Fruit fly (Drosophila melanogaster) S2 (cell line): Measurements from ENCODE around the gene CG13074.

Experiments
- CG8478 ChIP-seq: fragments of >200 bp; optimal IDR thresholded peaks from 2 replicates; lab custom pipeline; 2018
- CTCF ChIP-seq, 2 experiments: fragments of >200 bp; optimal IDR thresholded peaks; 2 replicates each; lab custom pipeline; 2018

DNA sequence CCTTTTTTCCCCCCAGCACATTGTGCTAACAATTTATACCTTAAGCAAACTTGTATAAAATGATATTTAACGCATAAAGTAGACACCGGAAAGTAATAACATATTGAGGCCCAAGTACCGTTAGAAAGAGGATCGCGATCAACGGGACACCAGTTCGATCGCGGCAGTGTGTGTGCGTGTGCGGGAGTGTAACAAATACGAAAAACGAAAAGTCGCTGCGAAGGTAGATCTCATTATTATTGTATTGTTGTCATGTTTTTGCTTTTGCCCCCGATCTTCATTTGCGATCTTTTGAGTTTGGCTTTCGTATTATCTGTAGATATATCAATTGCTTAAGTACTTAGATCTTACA, 34.8 kb upstream of the CG13074 start:
- TF ChIP-seq CTCF (optimal IDR thresholded peaks at IDR 0.05; lab: Kevin White, UChicago) (no peak), CG8478 (lab: Kevin White, UChicago) (no peak)
